Worm (Caenorhabditis elegans): ENCODE measurements around the gene ent-2.

The ent-2 gene

ce11 chrX:15633964-15634363 lies 33.1 kb downstream of the ent-2 start:
- TF ChIP-seq tra-4 (tag; optimal IDR thresholded peaks at IDR 0.05) (no peak), sea-1 (GFP tag; conservative IDR thresholded peaks at IDR 0.05) (no peak), scrt-1 (GFP tag; IDR thresholded peaks at IDR 0.05) (no peak), hmbx-1 (tag; optimal IDR thresholded peaks at IDR 0.05) (no peak), pes-1 (GFP tag; IDR thresholded peaks at IDR 0.05) (no peak), flt-1 (GFP tag; IDR thresholded peaks at IDR 0.05) (no peak), aly-1 (tag; optimal IDR thresholded peaks at IDR 0.05) (no peak), ceh-36 (tag; optimal IDR thresholded peaks at IDR 0.05) (no peak), ceh-13 (GFP tag; optimal IDR thresholded peaks at IDR 0.05) (no peak), ets-7 (tag; optimal IDR thresholded peaks at IDR 0.05) (no peak), hnd-1 (tag; optimal IDR thresholded peaks at IDR 0.05) (no peak), tbx-11 (GFP tag; IDR thresholded peaks at IDR 0.05) (no peak), B0310.2 (tag; optimal IDR thresholded peaks at IDR 0.05) (no peak), F13C5.2 (tag; optimal IDR thresholded peaks at IDR 0.05) (no peak), hmg-4 (GFP tag; optimal IDR thresholded peaks at IDR 0.05) (no peak), ama-1 (optimal IDR thresholded peaks at IDR 0.05) (no peak)

ce11 chrX:15640603-15641002 lies 39.7 kb downstream of the ent-2 start, which contains the start of gene K09E9.7:
TSS of gene K09E9.7 (plus strand) at chrX:15640903.
- no peak for TF ChIP-seq sea-1 (GFP tag; conservative IDR thresholded peaks at IDR 0.05)
- no peak for TF ChIP-seq ceh-13 (GFP tag; optimal IDR thresholded peaks at IDR 0.05)
- no peak for TF ChIP-seq hmbx-1 (tag; optimal IDR thresholded peaks at IDR 0.05)
- no peak for TF ChIP-seq pes-1 (GFP tag; IDR thresholded peaks at IDR 0.05)
- TF ChIP-seq tbx-11 (GFP tag; IDR thresholded peaks at IDR 0.05) = no peak

DNA sequence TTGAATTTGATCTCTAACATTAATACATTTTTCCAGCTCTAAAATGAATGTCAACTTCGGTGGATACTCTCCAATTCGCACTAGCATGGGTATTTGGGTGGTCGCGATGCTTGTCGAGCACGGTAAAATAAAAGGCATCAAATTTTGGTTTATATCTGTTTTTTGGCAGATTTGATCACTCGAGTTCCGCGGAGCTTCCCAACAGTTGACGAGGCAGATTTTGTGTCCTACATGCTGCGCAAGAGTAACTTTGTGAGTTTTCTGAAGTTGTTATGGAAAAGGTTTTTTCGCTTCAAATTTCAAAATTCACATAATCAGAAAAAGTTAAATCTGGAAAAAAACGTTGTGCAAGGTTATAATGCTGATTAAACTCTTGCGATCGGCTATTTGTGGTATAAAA lies 40.5 kb downstream of the ent-2 start:
- no peak for TF ChIP-seq tbx-11 (GFP tag; IDR thresholded peaks at IDR 0.05)
- no peak for TF ChIP-seq sea-1 (GFP tag; conservative IDR thresholded peaks at IDR 0.05)
- no peak for TF ChIP-seq ceh-13 (GFP tag; optimal IDR thresholded peaks at IDR 0.05)
- no peak for TF ChIP-seq B0310.2 (tag; optimal IDR thresholded peaks at IDR 0.05)
- no peak for TF ChIP-seq hnd-1 (tag; optimal IDR thresholded peaks at IDR 0.05)
- no peak for TF ChIP-seq hmg-4 (GFP tag; optimal IDR thresholded peaks at IDR 0.05)
- no peak for TF ChIP-seq F13C5.2 (tag; optimal IDR thresholded peaks at IDR 0.05)
- TF ChIP-seq aly-1 (tag; optimal IDR thresholded peaks at IDR 0.05) = no peak

DNA sequence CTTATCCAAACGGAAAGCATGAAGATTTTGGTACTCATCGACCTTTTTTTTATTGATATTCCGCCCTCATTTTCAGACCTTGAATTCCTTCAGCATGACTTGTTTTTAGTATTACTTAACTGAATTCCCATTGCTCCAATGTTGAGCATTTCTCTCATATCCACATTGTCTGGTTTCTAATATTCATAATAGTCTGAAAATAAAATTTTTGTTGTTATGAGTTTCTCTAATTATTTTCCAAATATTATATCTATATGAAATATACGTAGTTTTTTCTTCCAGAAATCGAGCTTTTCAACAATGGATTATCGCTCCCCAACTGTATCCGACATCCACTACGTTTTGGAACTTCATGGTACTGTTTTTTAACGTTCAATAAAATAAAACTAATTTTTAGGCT lies 41.8 kb downstream of the ent-2 start, which contains the start of gene H08J19.1:
Gene H08J19.1, plus strand, starts transcription at position 301 of the 400 bp plus-strand sequence.
- TF ChIP-seq aly-1 (tag; optimal IDR thresholded peaks at IDR 0.05) = no peak
- no peak for TF ChIP-seq ceh-36 (tag; optimal IDR thresholded peaks at IDR 0.05)
- no peak for TF ChIP-seq flt-1 (GFP tag; IDR thresholded peaks at IDR 0.05)
- TF ChIP-seq tbx-37 (GFP tag; conservative IDR thresholded peaks at IDR 0.05) = no peak
- no peak for TF ChIP-seq hnd-1 (tag; optimal IDR thresholded peaks at IDR 0.05)
- TF ChIP-seq ama-1 (optimal IDR thresholded peaks at IDR 0.05) = no peak
- no peak for TF ChIP-seq tra-4 (tag; optimal IDR thresholded peaks at IDR 0.05)
- no peak for TF ChIP-seq B0310.2 (tag; optimal IDR thresholded peaks at IDR 0.05)

DNA sequence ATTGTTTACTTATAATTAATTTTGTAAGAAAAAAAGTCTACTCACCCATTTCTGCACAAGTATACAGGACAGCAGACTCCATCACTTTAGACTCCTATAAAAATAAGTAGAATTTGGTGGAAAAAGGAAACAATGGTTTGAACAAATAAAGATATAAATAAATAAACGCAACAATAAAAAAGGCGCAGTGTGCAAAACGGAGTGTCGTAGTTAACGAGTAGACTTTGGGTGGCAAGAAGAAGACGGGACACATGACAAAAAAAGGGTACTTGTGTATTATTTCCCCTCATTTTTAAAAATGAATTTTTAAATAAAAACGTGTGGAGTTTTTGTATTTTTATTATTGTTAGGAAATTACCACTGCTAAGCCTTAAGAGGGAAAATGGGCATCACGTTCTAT lies 46.4 kb downstream of the ent-2 start, which contains the start of gene F59D12.5:
Gene F59D12.5, minus strand, starts transcription at position 94 of the 400 bp plus-strand sequence.
- no peak for TF ChIP-seq ceh-36 (tag; optimal IDR thresholded peaks at IDR 0.05)
- TF ChIP-seq B0310.2 (tag; optimal IDR thresholded peaks at IDR 0.05) = no peak
- no peak for TF ChIP-seq sea-1 (GFP tag; conservative IDR thresholded peaks at IDR 0.05)
- no peak for TF ChIP-seq ets-7 (tag; optimal IDR thresholded peaks at IDR 0.05)
- no peak for TF ChIP-seq tra-4 (tag; optimal IDR thresholded peaks at IDR 0.05)
- no peak for TF ChIP-seq tbx-37 (GFP tag; conservative IDR thresholded peaks at IDR 0.05)
- TF ChIP-seq hmg-4 (GFP tag; optimal IDR thresholded peaks at IDR 0.05) = no peak
- no peak for TF ChIP-seq F13C5.2 (tag; optimal IDR thresholded peaks at IDR 0.05)
- no peak for TF ChIP-seq hnd-1 (tag; optimal IDR thresholded peaks at IDR 0.05)
- TF ChIP-seq aly-1 (tag; optimal IDR thresholded peaks at IDR 0.05) = no peak
- TF ChIP-seq pes-1 (GFP tag; IDR thresholded peaks at IDR 0.05) = no peak
- TF ChIP-seq tbx-11 (GFP tag; IDR thresholded peaks at IDR 0.05) = no peak
- TF ChIP-seq ama-1 (optimal IDR thresholded peaks at IDR 0.05) = no peak
- TF ChIP-seq scrt-1 (GFP tag; IDR thresholded peaks at IDR 0.05) = no peak
- no peak for TF ChIP-seq flt-1 (GFP tag; IDR thresholded peaks at IDR 0.05)
- TF ChIP-seq hmbx-1 (tag; optimal IDR thresholded peaks at IDR 0.05) = no peak
- TF ChIP-seq ceh-13 (GFP tag; optimal IDR thresholded peaks at IDR 0.05) = no peak

ce11 chrX:15650428-15650827 lies 49.6 kb downstream of the ent-2 start:
- TF ChIP-seq flt-1 (GFP tag; IDR thresholded peaks at IDR 0.05) = no peak
- TF ChIP-seq ceh-36 (tag; optimal IDR thresholded peaks at IDR 0.05) = no peak

ce11 chrX:15650919-15651420 lies 50.1 kb downstream of the ent-2 start, which contains the start of gene F59D12.3:
TSS of gene F59D12.3 (minus strand) at chrX:15650969.
- no peak for TF ChIP-seq ceh-13 (GFP tag; optimal IDR thresholded peaks at IDR 0.05)
- no peak for TF ChIP-seq hmg-4 (GFP tag; optimal IDR thresholded peaks at IDR 0.05)
- TF ChIP-seq tbx-11 (GFP tag; IDR thresholded peaks at IDR 0.05) = no peak
- no peak for TF ChIP-seq ceh-36 (tag; optimal IDR thresholded peaks at IDR 0.05)
- no peak for TF ChIP-seq F13C5.2 (tag; optimal IDR thresholded peaks at IDR 0.05)
- TF ChIP-seq scrt-1 (GFP tag; IDR thresholded peaks at IDR 0.05) = no peak
- no peak for TF ChIP-seq hmbx-1 (tag; optimal IDR thresholded peaks at IDR 0.05)
- no peak for TF ChIP-seq aly-1 (tag; optimal IDR thresholded peaks at IDR 0.05)
- no peak for TF ChIP-seq B0310.2 (tag; optimal IDR thresholded peaks at IDR 0.05)
- TF ChIP-seq tra-4 (tag; optimal IDR thresholded peaks at IDR 0.05) = no peak
- no peak for TF ChIP-seq ama-1 (optimal IDR thresholded peaks at IDR 0.05)
- TF ChIP-seq sea-1 (GFP tag; conservative IDR thresholded peaks at IDR 0.05) = no peak
- TF ChIP-seq pes-1 (GFP tag; IDR thresholded peaks at IDR 0.05) = no peak
- TF ChIP-seq tbx-37 (GFP tag; conservative IDR thresholded peaks at IDR 0.05) = no peak
- no peak for TF ChIP-seq hnd-1 (tag; optimal IDR thresholded peaks at IDR 0.05)

ce11 chrX:15653196-15653595 lies 52.3 kb downstream of the ent-2 start:
- TF ChIP-seq scrt-1 (GFP tag; IDR thresholded peaks at IDR 0.05) (no peak), hnd-1 (tag; optimal IDR thresholded peaks at IDR 0.05) (no peak), flt-1 (GFP tag; IDR thresholded peaks at IDR 0.05) (no peak), ets-7 (tag; optimal IDR thresholded peaks at IDR 0.05) (no peak), tbx-37 (GFP tag; conservative IDR thresholded peaks at IDR 0.05) (no peak), tbx-11 (GFP tag; IDR thresholded peaks at IDR 0.05) (no peak), hmbx-1 (tag; optimal IDR thresholded peaks at IDR 0.05) (no peak), pes-1 (GFP tag; IDR thresholded peaks at IDR 0.05) (no peak), sea-1 (GFP tag; conservative IDR thresholded peaks at IDR 0.05) (no peak), ceh-13 (GFP tag; optimal IDR thresholded peaks at IDR 0.05) (no peak)
